Worm (Caenorhabditis elegans) whole organism, L4 larva: ENCODE data around the gene Y105C5B.11.
A peak's percentile ranks its signal among the peaks of the same experiment; 100 is the strongest.

Source experiments
- F10B5.3 ChIP-seq: sonication (generic microtip); optimal IDR thresholded peaks from 2 replicates; lab custom pipeline; 2016; ENCODE audit warnings: mild to moderate bottlenecking, missing genetic modification characterization, missing compliant biosample characterization
- F26F4.8 ChIP-seq: fragments of 200-800 bp; sonication (Bioruptor generic); conservative IDR thresholded peaks from 2 replicates; pipeline ENCODE4 v1.3.6; 2022; ENCODE audit warnings: missing genetic modification characterization, missing compliant biosample characterization
- R02D3.7 ChIP-seq: fragments of 150-350 bp; sonication (generic microtip); optimal IDR thresholded peaks from 3 replicates; lab custom pipeline; 2014; ENCODE audit warnings: missing biosample characterization, missing genetic modification characterization
- T20F7.1 ChIP-seq: fragments of 200-800 bp; sonication (Bioruptor generic); optimal IDR thresholded peaks from 2 replicates; lab custom pipeline; 2018; ENCODE audit warnings: mild to moderate bottlenecking, missing genetic modification characterization, missing compliant biosample characterization
- Y48G9A.11 ChIP-seq: fragments of 200-800 bp; sonication (Bioruptor generic); IDR thresholded peaks from 2 replicates; pipeline ENCODE4 v1.3.6; 2022; ENCODE audit warnings: missing genetic modification reagents, missing genetic modification characterization, missing compliant biosample characterization
- aly-2 ChIP-seq: sonication (generic microtip); optimal IDR thresholded peaks from 2 replicates; lab custom pipeline; 2018; ENCODE audit warnings: missing biosample characterization, missing genetic modification characterization
- ceh-20 ChIP-seq: fragments of 200-800 bp; sonication (Bioruptor generic); IDR thresholded peaks from 2 replicates; pipeline ENCODE4 v1.3.6; 2022; ENCODE audit warnings: missing genetic modification reagents, missing genetic modification characterization, missing compliant biosample characterization
- ceh-28 ChIP-seq: fragments of 150-350 bp; optimal IDR thresholded peaks from 2 replicates; lab custom pipeline; 2014; ENCODE audit warnings: missing biosample characterization, missing genetic modification reagents, missing genetic modification characterization
- ceh-62 ChIP-seq: sonication (generic microtip); optimal IDR thresholded peaks from 2 replicates; lab custom pipeline; 2017; ENCODE audit warnings: missing biosample characterization, missing genetic modification characterization
- ceh-82 ChIP-seq: sonication (generic microtip); optimal IDR thresholded peaks from 2 replicates; lab custom pipeline; 2017; ENCODE audit warnings: missing biosample characterization, missing genetic modification characterization
- daf-16 ChIP-seq, 3 experiments: sonication (generic microtip); optimal IDR thresholded peaks; 2 replicates each; lab custom pipeline; 2016 to 2017; ENCODE audit warnings: missing genetic modification characterization in 3 of 3, missing genetic modification reagents in 3 of 3, mild to moderate bottlenecking in 2 of 3, missing compliant biosample characterization in 2 of 3, missing biosample characterization in 1 of 3, moderate library complexity in 1 of 3
- daf-19 ChIP-seq: fragments of 200-800 bp; sonication (Bioruptor generic); conservative IDR thresholded peaks from 2 replicates; pipeline ENCODE4 v1.3.6; 2022; ENCODE audit warnings: missing genetic modification characterization, missing compliant biosample characterization
- daf-8 ChIP-seq: fragments of 200-800 bp; sonication (Bioruptor generic); IDR thresholded peaks from 2 replicates; pipeline ENCODE4 v1.3.6; 2022; ENCODE audit warnings: missing genetic modification characterization, missing compliant biosample characterization
- dmd-6 ChIP-seq: fragments of 200-800 bp; sonication (Bioruptor generic); IDR thresholded peaks from 2 replicates; pipeline ENCODE4 v1.3.6; 2022; ENCODE audit warnings: missing genetic modification reagents, missing genetic modification characterization, missing compliant biosample characterization
- dpl-1 ChIP-seq: fragments of 150-350 bp; optimal IDR thresholded peaks from 2 replicates; lab custom pipeline; 2014; ENCODE audit warnings: missing biosample characterization, missing genetic modification reagents, missing genetic modification characterization
- duxl-1 ChIP-seq: sonication (generic microtip); optimal IDR thresholded peaks from 2 replicates; lab custom pipeline; 2016; ENCODE audit warnings: mild to moderate bottlenecking, missing genetic modification characterization, moderate library complexity, missing compliant biosample characterization; ENCODE audit not compliant: poor library complexity
- dve-1 ChIP-seq: sonication (generic microtip); optimal IDR thresholded peaks from 2 replicates; lab custom pipeline; 2017; ENCODE audit warnings: antibody characterized with exemption, mild to moderate bottlenecking, missing genetic modification characterization, missing compliant biosample characterization; ENCODE audit not compliant: insufficient read depth
- fkh-10 ChIP-seq: fragments of 150-350 bp; optimal IDR thresholded peaks from 2 replicates; lab custom pipeline; 2014; ENCODE audit warnings: missing biosample characterization, missing genetic modification reagents, missing genetic modification characterization
- fos-1 ChIP-seq: fragments of 150-350 bp; optimal IDR thresholded peaks from 2 replicates; lab custom pipeline; 2014; ENCODE audit warnings: missing biosample characterization, missing genetic modification characterization
- hif-1 ChIP-seq, 2 experiments: sonication (generic microtip); optimal IDR thresholded peaks; 2 replicates each; lab custom pipeline; 2016 to 2017; ENCODE audit warnings: missing compliant biosample characterization in 2 of 2, missing genetic modification characterization in 2 of 2, missing genetic modification reagents in 2 of 2, missing genotype in 2 of 2, mild to moderate bottlenecking in 1 of 2
- hlh-11 ChIP-seq: fragments of 200-800 bp; sonication (Bioruptor generic); optimal IDR thresholded peaks from 2 replicates; lab custom pipeline; 2018; ENCODE audit warnings: mild to moderate bottlenecking, missing genetic modification characterization, missing compliant biosample characterization
- hmg-1.1 ChIP-seq: fragments of 200-800 bp; sonication (Bioruptor generic); IDR thresholded peaks from 2 replicates; pipeline ENCODE4 v1.3.6; 2022; ENCODE audit warnings: missing genetic modification reagents, missing genetic modification characterization, missing compliant biosample characterization
- jun-1 ChIP-seq: fragments of 150-350 bp; optimal IDR thresholded peaks from 2 replicates; lab custom pipeline; 2014; ENCODE audit warnings: missing biosample characterization, missing genetic modification reagents, missing genetic modification characterization
- lim-7 ChIP-seq: fragments of 200-800 bp; sonication (Bioruptor generic); IDR thresholded peaks from 2 replicates; pipeline ENCODE4 v1.3.6; 2022; ENCODE audit warnings: missing genetic modification characterization, missing compliant biosample characterization
- lin-29 ChIP-seq: fragments of 200-800 bp; sonication (Bioruptor generic); IDR thresholded peaks from 2 replicates; pipeline ENCODE4 v1.3.6; 2022; ENCODE audit warnings: missing genetic modification reagents, missing genetic modification characterization, missing compliant biosample characterization
- lin-39 ChIP-seq: fragments of 150-350 bp; optimal IDR thresholded peaks from 2 replicates; lab custom pipeline; 2014; ENCODE audit warnings: missing biosample characterization, missing genetic modification reagents, missing genetic modification characterization
- lir-3 ChIP-seq: sonication (generic microtip); optimal IDR thresholded peaks from 2 replicates; lab custom pipeline; 2016; ENCODE audit warnings: mild to moderate bottlenecking, missing genetic modification characterization, missing compliant biosample characterization
- lsy-2 ChIP-seq, 2 experiments: fragments of 150-350 bp in 1 of 2; sonication (generic microtip) in 1 of 2; optimal IDR thresholded peaks; 2 replicates each; lab custom pipeline; 2014 to 2017; ENCODE audit warnings: missing biosample characterization in 2 of 2, missing genetic modification characterization in 2 of 2
- mdl-1 ChIP-seq, 2 experiments: fragments of 150-350 bp in 1 of 2; sonication (generic microtip) in 1 of 2; optimal IDR thresholded peaks; 2 replicates each; lab custom pipeline; 2014 to 2017; ENCODE audit warnings: missing biosample characterization in 2 of 2, missing genetic modification characterization in 2 of 2
- nhr-10 ChIP-seq: fragments of 150-350 bp; optimal IDR thresholded peaks from 2 replicates; lab custom pipeline; 2014; ENCODE audit warnings: missing biosample characterization, missing genetic modification characterization
- nhr-11 ChIP-seq: fragments of 150-350 bp; optimal IDR thresholded peaks from 2 replicates; lab custom pipeline; 2014; ENCODE audit warnings: missing biosample characterization, missing genetic modification characterization
- nhr-111 ChIP-seq: fragments of 200-800 bp; sonication (Bioruptor generic); optimal IDR thresholded peaks from 2 replicates; lab custom pipeline; 2018; ENCODE audit warnings: mild to moderate bottlenecking, missing genetic modification characterization, missing compliant biosample characterization
- nhr-25 ChIP-seq: sonication (generic microtip); optimal IDR thresholded peaks from 2 replicates; lab custom pipeline; 2017; ENCODE audit warnings: missing genetic modification characterization, mild to moderate bottlenecking, missing compliant biosample characterization, antibody characterized with exemption, moderate library complexity, borderline replicate concordance; ENCODE audit not compliant: insufficient read depth
- nhr-28 ChIP-seq: fragments of 150-350 bp; optimal IDR thresholded peaks from 2 replicates; lab custom pipeline; 2014; ENCODE audit warnings: missing biosample characterization, missing genetic modification characterization
- nhr-41 ChIP-seq: fragments of 200-800 bp; sonication (Bioruptor generic); IDR thresholded peaks from 2 replicates; pipeline ENCODE4 v1.3.6; 2022; ENCODE audit warnings: missing genetic modification reagents, missing genetic modification characterization, missing compliant biosample characterization
- nhr-42 ChIP-seq: fragments of 200-800 bp; sonication (Bioruptor generic); IDR thresholded peaks from 2 replicates; pipeline ENCODE4 v1.3.6; 2022; ENCODE audit warnings: missing genetic modification characterization, missing compliant biosample characterization
- nhr-48 ChIP-seq: sonication (generic microtip); optimal IDR thresholded peaks from 2 replicates; lab custom pipeline; 2016; ENCODE audit warnings: mild to moderate bottlenecking, missing genetic modification characterization, missing compliant biosample characterization
- pha-4 ChIP-seq, 2 experiments: fragments of 150-350 bp in 1 of 2; fragments of 200-800 bp in 1 of 2; sonication (Bioruptor generic) in 1 of 2; IDR thresholded peaks in 1 of 2; optimal IDR thresholded peaks in 1 of 2; 2 replicates each; pipeline versions ENCODE4 v1.3.6 to Lab custom; 2014 to 2022; ENCODE audit warnings: missing genetic modification characterization in 2 of 2, missing genetic modification reagents in 2 of 2, missing biosample characterization in 1 of 2, missing compliant biosample characterization in 1 of 2
- rbr-2 ChIP-seq: sonication (generic microtip); optimal IDR thresholded peaks from 2 replicates; lab custom pipeline; 2016; ENCODE audit warnings: missing genotype, missing genetic modification characterization, missing compliant biosample characterization
- saeg-2 ChIP-seq: fragments of 200-800 bp; sonication (Bioruptor generic); IDR thresholded peaks from 2 replicates; pipeline ENCODE4 v1.3.6; 2022; ENCODE audit warnings: missing genetic modification reagents, missing genetic modification characterization, missing compliant biosample characterization
- sdz-12 ChIP-seq: fragments of 200-800 bp; sonication (Bioruptor generic); optimal IDR thresholded peaks from 2 replicates; lab custom pipeline; 2018; ENCODE audit warnings: mild to moderate bottlenecking, missing genetic modification characterization, missing compliant biosample characterization
- set-16 ChIP-seq: fragments of 200-800 bp; sonication (Bioruptor generic); IDR thresholded peaks from 2 replicates; pipeline ENCODE4 v1.3.6; 2022; ENCODE audit warnings: missing genetic modification reagents, missing genetic modification characterization, missing compliant biosample characterization
- skn-1 ChIP-seq: fragments of 150-350 bp; optimal IDR thresholded peaks from 2 replicates; lab custom pipeline; 2014; ENCODE audit warnings: missing biosample characterization, missing genetic modification characterization
- snpc-1.2 ChIP-seq: fragments of 200-800 bp; sonication (Bioruptor generic); IDR thresholded peaks from 2 replicates; pipeline ENCODE4 v1.3.6; 2022; ENCODE audit warnings: missing genetic modification reagents, missing genetic modification characterization, missing compliant biosample characterization
- unc-39 ChIP-seq: sonication (generic microtip); optimal IDR thresholded peaks from 2 replicates; lab custom pipeline; 2017; ENCODE audit warnings: missing biosample characterization, missing genetic modification characterization
- unc-62 ChIP-seq, 3 experiments: fragments of 150-350 bp in 1 of 3; sonication (generic microtip); optimal IDR thresholded peaks in 2 of 3; peaks in 1 of 3; 1 replicate in 1 of 3; 2 replicates in 2 of 3; lab custom pipeline; 2014 to 2017; ENCODE audit warnings: missing biosample characterization in 3 of 3, missing genetic modification characterization in 3 of 3, missing genetic modification reagents in 3 of 3, missing genotype in 1 of 3
- zag-1 ChIP-seq: fragments of 150-350 bp; optimal IDR thresholded peaks from 2 replicates; lab custom pipeline; 2014; ENCODE audit warnings: missing biosample characterization, missing genetic modification characterization
- zip-11 ChIP-seq: fragments of 200-800 bp; sonication (Bioruptor generic); IDR thresholded peaks from 2 replicates; pipeline ENCODE4 v1.3.6; 2022; ENCODE audit warnings: missing genetic modification characterization, missing compliant biosample characterization
- ztf-11 ChIP-seq: fragments of 150-350 bp; optimal IDR thresholded peaks from 2 replicates; lab custom pipeline; 2014; ENCODE audit warnings: missing biosample characterization, missing genetic modification characterization

Y105C5B.11 gene

DNA sequence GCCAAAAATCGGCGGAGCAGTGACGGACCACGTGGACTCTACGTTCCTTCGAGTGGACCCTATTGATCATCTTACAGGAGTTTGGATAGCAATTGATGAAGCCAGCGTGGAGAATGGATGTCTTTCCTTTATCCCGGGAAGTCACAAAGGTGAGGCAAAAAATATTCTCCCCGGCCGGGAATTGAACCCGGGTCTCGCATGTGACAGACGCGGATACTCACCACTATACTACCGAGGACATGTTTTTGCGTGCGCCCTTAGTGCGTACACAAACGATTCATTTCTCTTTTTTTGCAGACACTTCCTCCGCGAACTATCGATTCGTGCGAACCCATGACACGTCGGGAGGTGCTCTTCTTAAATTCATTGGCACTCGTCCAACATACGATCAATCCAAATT lies 10.1 kb downstream of the Y105C5B.11 start (continued):
- TF ChIP-seq ceh-62 (tag; lab: Kevin White, UChicago) (no peak), lin-39 (no peak), nhr-25 (tag; lab: Kevin White, UChicago) (no peak), daf-19 (GFP tag; lab: Robert Waterston, UW) (peak; percentile 58), unc-39 (tag; lab: Kevin White, UChicago) (no peak), lsy-2 (tag; optimal IDR thresholded peaks at IDR 0.05; lab: Kevin White, UChicago) (no peak), nhr-28 (peak; percentile 23), jun-1 (tag; lab: Kevin White, UChicago) (no peak), dmd-6 (GFP tag; lab: Robert Waterston, UW) (peak; percentile 33), ceh-20 (GFP tag; lab: Robert Waterston, UW) (0 out of 2 replicates have a peak, but pooled peaks have one; percentile 44), R02D3.7 (tag; lab: Kevin White, UChicago) (no peak), set-16 (no peak; the same call in 1 of the 2 replicates), rbr-2 (tag; lab: Kevin White, UChicago) (peak; percentile 15), nhr-48 (tag; lab: Kevin White, UChicago) (no peak), sdz-12 (GFP tag; lab: Kevin White, UChicago) (no peak), nhr-42 (GFP tag; lab: Robert Waterston, UW) (no peak), mdl-1 (tag; optimal IDR thresholded peaks at IDR 0.05; lab: Kevin White, UChicago) (peak in 1 of 2 experiments; percentile 44), nhr-111 (no peak), hlh-11 (no peak), ceh-28 (tag; lab: Kevin White, UChicago) (no peak), F26F4.8 (GFP tag; lab: Robert Waterston, UW) (peak; percentile 66; the same call in 1 of the 2 replicates), daf-8 (GFP tag; lab: Robert Waterston, UW) (no peak), pha-4 (GFP tag; IDR thresholded peaks at IDR 0.05; lab: Robert Waterston, UW) (peak; percentile 62; the same call in 1 of the 2 replicates), pha-4 (tag; optimal IDR thresholded peaks at IDR 0.05; lab: Kevin White, UChicago) (no peak), ztf-11 (tag; lab: Kevin White, UChicago) (no peak), Y48G9A.11 (GFP tag; lab: Robert Waterston, UW) (no peak), skn-1 (tag; lab: Kevin White, UChicago) (no peak), nhr-41 (GFP tag; lab: Robert Waterston, UW) (no peak), hmg-1.1 (GFP tag; lab: Robert Waterston, UW) (no peak), lir-3 (tag; lab: Kevin White, UChicago) (no peak), lin-29 (GFP tag; lab: Robert Waterston, UW) (0 out of 2 replicates have a peak, but pooled peaks have one; percentile 59), dve-1 (peak; percentile 28), fos-1 (tag; lab: Kevin White, UChicago) (no peak), fkh-10 (no peak), F10B5.3 (tag; lab: Kevin White, UChicago) (no peak), duxl-1 (tag; lab: Kevin White, UChicago) (peak; percentile 72), saeg-2 (GFP tag; lab: Robert Waterston, UW) (no peak), zag-1 (no peak), snpc-1.2 (GFP tag; lab: Robert Waterston, UW) (peak; percentile 99), unc-62 (GFP tag; optimal IDR thresholded peaks at IDR 0.05 in 1 of 2; lab: Kevin White, UChicago) (no peak), unc-62 (tag; optimal IDR thresholded peaks at IDR 0.05; lab: Kevin White, UChicago) (no peak), T20F7.1 (GFP tag; lab: Kevin White, UChicago) (no peak), dpl-1 (GFP tag; lab: Kevin White, UChicago) (no peak), nhr-11 (tag; lab: Kevin White, UChicago) (no peak), lim-7 (GFP tag; lab: Robert Waterston, UW) (no peak), ceh-82 (tag; lab: Kevin White, UChicago) (no peak), nhr-10 (tag; lab: Kevin White, UChicago) (no peak), aly-2 (tag; lab: Kevin White, UChicago) (no peak), zip-11 (GFP tag; lab: Robert Waterston, UW) (no peak), daf-16 (GFP tag; optimal IDR thresholded peaks at IDR 0.05; lab: Kevin White, UChicago) (no peak), daf-16 (tag; optimal IDR thresholded peaks at IDR 0.05; lab: Kevin White, UChicago) (peak; percentile 49), hif-1 (tag; optimal IDR thresholded peaks at IDR 0.05; lab: Kevin White, UChicago) (peak in 1 of 2 experiments; percentile 31)
